Fruit fly (Drosophila melanogaster): ENCODE results near the gene CG33272.

CG33272 gene

DNA sequence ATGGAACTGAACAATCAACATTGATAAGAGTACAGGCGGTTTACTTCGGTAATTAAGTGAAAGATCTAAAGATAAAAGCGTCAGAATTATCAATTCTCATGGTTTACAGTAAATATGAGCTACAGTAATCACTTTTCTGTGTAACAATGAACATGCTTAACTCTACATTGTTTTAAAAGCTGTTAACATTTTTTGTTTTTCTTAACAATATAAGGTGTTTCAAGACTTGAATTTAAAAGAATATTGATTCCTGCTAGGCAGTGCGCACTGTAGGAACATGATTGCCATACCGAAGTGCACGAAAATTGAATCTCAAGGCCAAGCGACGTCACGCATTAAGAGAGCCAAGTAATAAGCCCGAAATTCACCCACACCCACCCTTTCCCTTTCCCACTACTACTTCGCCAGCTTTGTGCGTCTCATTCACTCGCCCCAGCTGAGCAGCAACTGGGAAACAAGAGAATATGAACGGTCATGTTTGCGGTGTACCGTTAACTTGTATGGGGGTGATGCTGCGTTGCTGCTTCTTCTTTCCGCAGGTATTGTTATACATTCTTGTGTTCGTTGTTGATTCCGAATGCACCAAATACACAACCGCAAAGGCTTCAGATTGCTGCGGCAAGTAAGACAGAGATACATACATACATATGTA is 19.0 kb downstream of the CG33272 start (continued):
- TF ChIP-seq lola (GFP tag; optimal IDR thresholded peaks at IDR 0.05) (peak in 1 of 3 experiments; percentile 18), CG15073 (GFP tag; optimal IDR thresholded peaks at IDR 0.05) (peak; percentile 21), Sox100B (GFP tag; optimal IDR thresholded peaks at IDR 0.05) (no peak), sens (GFP tag) (peak; percentile 89), slp2 (GFP tag; optimal IDR thresholded peaks at IDR 0.05) (peak; percentile 44), Antp (GFP tag; optimal IDR thresholded peaks at IDR 0.05) (peak; percentile 24), CG18011 (GFP tag; optimal IDR thresholded peaks at IDR 0.05) (peak; percentile 8), Bteb2 (GFP tag; optimal IDR thresholded peaks at IDR 0.05) (peak; percentile 52), CG4424 (GFP tag; optimal IDR thresholded peaks at IDR 0.05) (peak; percentile 34), CG6854 (GFP tag; optimal IDR thresholded peaks at IDR 0.05) (no peak), CTCF (GFP tag; optimal IDR thresholded peaks at IDR 0.05) (no peak), cad (GFP tag; optimal IDR thresholded peaks at IDR 0.05) (no peak), oc (tag; optimal IDR thresholded peaks at IDR 0.05) (peak; percentile 21), CG34376 (GFP tag; optimal IDR thresholded peaks at IDR 0.05) (peak; percentile 21), CHES-1-like (GFP tag; optimal IDR thresholded peaks at IDR 0.05) (peak; percentile 71), nerfin-1 (tag; optimal IDR thresholded peaks at IDR 0.05) (peak; percentile 33), CG9876 (GFP tag; optimal IDR thresholded peaks at IDR 0.05) (no peak), Taf1 (GFP tag; IDR thresholded peaks at IDR 0.05) (peak; percentile 64; the same call in 1 of the 2 replicates), gsb (GFP tag; IDR thresholded peaks at IDR 0.05) (peak; percentile 65), al (GFP tag; IDR thresholded peaks at IDR 0.05) (peak; percentile 14; the same call in 1 of the 2 replicates), jumu (GFP tag; optimal IDR thresholded peaks at IDR 0.05) (peak; percentile 31), CG12071 (GFP tag; optimal IDR thresholded peaks at IDR 0.05) (peak; percentile 21), HLH4C (GFP tag; IDR thresholded peaks at IDR 0.05; ENCODE audit: partially characterized antibody) (peak; percentile 33; the same call in 1 of the 3 replicates), bbx (GFP tag; IDR thresholded peaks at IDR 0.05; ENCODE audit: partially characterized antibody) (no peak), inv (GFP tag; IDR thresholded peaks at IDR 0.05; ENCODE audit: partially characterized antibody) (no peak), HLH3B (GFP tag; IDR thresholded peaks at IDR 0.05) (peak; percentile 71), Adf1 (GFP tag; IDR thresholded peaks at IDR 0.05) (peak; percentile 40; the same call in 1 of the 2 replicates), btn (GFP tag; optimal IDR thresholded peaks at IDR 0.05) (no peak), ash1 (GFP tag; optimal IDR thresholded peaks at IDR 0.05) (no peak), B-H1 (GFP tag; IDR thresholded peaks at IDR 0.05) (peak; percentile 65; the same call in 2 of the 3 replicates), Usf (GFP tag; optimal IDR thresholded peaks at IDR 0.05) (peak; percentile 47), tio (GFP tag; optimal IDR thresholded peaks at IDR 0.05) (peak; percentile 40), CG14014 (GFP tag; IDR thresholded peaks at IDR 0.05) (peak; percentile 53; the same call in 1 of the 2 replicates), lmd (GFP tag; IDR thresholded peaks at IDR 0.05) (peak; percentile 70), CG11456 (GFP tag; IDR thresholded peaks at IDR 0.05) (no peak; the same call in 2 of the 3 replicates), crc (GFP tag; optimal IDR thresholded peaks at IDR 0.05) (no peak), lilli (GFP tag; optimal IDR thresholded peaks at IDR 0.05) (peak; percentile 56), CG4360 (GFP tag; IDR thresholded peaks at IDR 0.05) (no peak), sim (GFP tag; IDR thresholded peaks at IDR 0.05) (no peak), CG1603 (tag; optimal IDR thresholded peaks at IDR 0.05) (peak; percentile 38), HmgZ (tag; optimal IDR thresholded peaks at IDR 0.05) (peak; percentile 60), dpn (GFP tag; optimal IDR thresholded peaks at IDR 0.05) (peak; percentile 42 to 60), CG9817 (tag; optimal IDR thresholded peaks at IDR 0.05) (peak; percentile 60), CG7556 (GFP tag; optimal IDR thresholded peaks at IDR 0.05) (peak; percentile 49), sisA (GFP tag; IDR thresholded peaks at IDR 0.05) (peak; percentile 64; the same call in 1 of the 2 replicates), jing (GFP tag; optimal IDR thresholded peaks at IDR 0.05) (peak; percentile 28), gem (tag; optimal IDR thresholded peaks at IDR 0.05) (peak; percentile 77), pros (GFP tag; optimal IDR thresholded peaks at IDR 0.05) (peak; percentile 57), Spps (tag; optimal IDR thresholded peaks at IDR 0.05) (no peak), CG16863 (GFP tag; optimal IDR thresholded peaks at IDR 0.05) (peak; percentile 33)
